Fruit fly (Drosophila melanogaster) whole organism, prepupa: Measurements from ENCODE around the gene fz2.

ENCODE experiments used
- CG10669 ChIP-seq: fragments of 200-800 bp; sonication (Bioruptor generic); optimal IDR thresholded peaks from 3 replicates; lab custom pipeline; 2018; ENCODE audit warnings: missing biosample characterization, mild to moderate bottlenecking, missing genetic modification characterization, moderate library complexity
- CG11762 ChIP-seq: fragments of 200-800 bp; sonication (Bioruptor generic); optimal IDR thresholded peaks from 3 replicates; lab custom pipeline; 2016; ENCODE audit warnings: missing biosample characterization, missing genetic modification characterization; ENCODE audit not compliant: insufficient read depth
- CG11902 ChIP-seq: fragments of 200-800 bp; sonication (Bioruptor generic); optimal IDR thresholded peaks from 3 replicates; lab custom pipeline; 2016; ENCODE audit warnings: missing biosample characterization, missing genetic modification characterization
- CG15336 ChIP-seq: fragments of 200-800 bp; sonication (Bioruptor generic); IDR thresholded peaks from 2 replicates; pipeline ENCODE4 v1.3.6; 2022; ENCODE audit warnings: missing biosample characterization, missing genetic modification characterization
- CG16779 ChIP-seq: fragments of 200-800 bp; sonication (Bioruptor generic); optimal IDR thresholded peaks from 3 replicates; lab custom pipeline; 2017; ENCODE audit warnings: missing biosample characterization, mild to moderate bottlenecking, missing genetic modification characterization
- CG3032 ChIP-seq: fragments of 200-800 bp; optimal IDR thresholded peaks from 2 replicates; lab custom pipeline; 2019; ENCODE audit warnings: missing biosample characterization, mild to moderate bottlenecking, missing genetic modification characterization, moderate library complexity
- CG31627 ChIP-seq: fragments of 200-800 bp; sonication (Bioruptor generic); optimal IDR thresholded peaks from 3 replicates; lab custom pipeline; 2016; ENCODE audit warnings: missing biosample characterization, missing genetic modification characterization
- CG32006 ChIP-seq: fragments of 200-800 bp; sonication (Bioruptor generic); optimal IDR thresholded peaks from 3 replicates; lab custom pipeline; 2017; ENCODE audit warnings: missing biosample characterization, mild to moderate bottlenecking, missing genetic modification characterization
- CG3919 ChIP-seq: fragments of 200-800 bp; sonication (Bioruptor generic); optimal IDR thresholded peaks from 3 replicates; lab custom pipeline; 2016; ENCODE audit warnings: missing biosample characterization, missing genetic modification characterization
- CG4318 ChIP-seq: fragments of 200-800 bp; sonication (Bioruptor generic); optimal IDR thresholded peaks from 3 replicates; lab custom pipeline; 2017; ENCODE audit warnings: missing biosample characterization, mild to moderate bottlenecking, missing genetic modification characterization
- CG6163 ChIP-seq: fragments of 200-800 bp; sonication (Bioruptor generic); IDR thresholded peaks from 3 replicates; pipeline ENCODE4 v1.3.6; 2022; ENCODE audit warnings: missing biosample characterization, missing genetic modification characterization
- CG6276 ChIP-seq: fragments of 200-800 bp; sonication (Bioruptor generic); optimal IDR thresholded peaks from 2 replicates; lab custom pipeline; 2017; ENCODE audit warnings: missing biosample characterization, mild to moderate bottlenecking, missing genetic modification characterization
- CG6792 ChIP-seq: fragments of 200-800 bp; sonication (Bioruptor generic); optimal IDR thresholded peaks from 3 replicates; lab custom pipeline; 2016; ENCODE audit warnings: missing biosample characterization, missing genetic modification characterization
- CG6808 ChIP-seq: fragments of 200-800 bp; sonication (Bioruptor generic); optimal IDR thresholded peaks from 3 replicates; lab custom pipeline; 2017; ENCODE audit warnings: missing biosample characterization, missing genetic modification characterization, mild to moderate bottlenecking, moderate library complexity, missing genetic modification reagents
- CG7368 ChIP-seq: fragments of 200-800 bp; sonication (Bioruptor generic); optimal IDR thresholded peaks from 3 replicates; lab custom pipeline; 2016; ENCODE audit warnings: missing biosample characterization, missing genetic modification characterization
- CG8119 ChIP-seq: fragments of 200-800 bp; sonication (Bioruptor generic); IDR thresholded peaks from 3 replicates; pipeline ENCODE4 v1.3.6; 2022; ENCODE audit warnings: missing biosample characterization, missing genetic modification characterization
- CG8319 ChIP-seq: fragments of 200-800 bp; sonication (Bioruptor generic); optimal IDR thresholded peaks from 3 replicates; lab custom pipeline; 2016; ENCODE audit warnings: missing biosample characterization, missing genetic modification characterization
- Eip75B ChIP-seq: fragments of 200-800 bp; sonication (Bioruptor generic); optimal IDR thresholded peaks from 3 replicates; lab custom pipeline; 2016; ENCODE audit warnings: missing biosample characterization, missing genetic modification characterization
- Eip78C ChIP-seq: fragments of 200-800 bp; sonication (Bioruptor generic); peaks from one replicate; lab custom pipeline; 2016; ENCODE audit warnings: missing biosample characterization, missing genetic modification characterization
- Eip93F ChIP-seq: fragments of 200-800 bp; sonication (Bioruptor generic); optimal IDR thresholded peaks from 2 replicates; lab custom pipeline; 2016; ENCODE audit warnings: missing biosample characterization, mild to moderate bottlenecking, missing genetic modification characterization
- Ets21C ChIP-seq: fragments of 200-800 bp; sonication (Bioruptor generic); optimal IDR thresholded peaks from 3 replicates; lab custom pipeline; 2016; ENCODE audit warnings: missing biosample characterization, missing genetic modification characterization
- Gug ChIP-seq: fragments of 200-800 bp; sonication (Bioruptor generic); IDR thresholded peaks from 2 replicates; pipeline ENCODE4 v1.3.6; 2022; ENCODE audit warnings: missing biosample characterization, missing genetic modification characterization
- Hr38 ChIP-seq: sonication (Bioruptor generic); optimal IDR thresholded peaks from 2 replicates; lab custom pipeline; 2016; ENCODE audit warnings: missing biosample characterization, missing genetic modification characterization
- Hr4 ChIP-seq: fragments of 200-800 bp; sonication (Bioruptor generic); optimal IDR thresholded peaks from 3 replicates; lab custom pipeline; 2016; ENCODE audit warnings: missing biosample characterization, missing genetic modification characterization
- Lpt ChIP-seq: fragments of 200-800 bp; sonication (Bioruptor generic); optimal IDR thresholded peaks from 3 replicates; lab custom pipeline; 2016; ENCODE audit warnings: missing biosample characterization, missing genetic modification characterization
- Met ChIP-seq: fragments of 200-800 bp; sonication (Bioruptor generic); optimal IDR thresholded peaks from 3 replicates; lab custom pipeline; 2016; ENCODE audit warnings: missing biosample characterization, missing genetic modification characterization
- OdsH ChIP-seq: fragments of 200-800 bp; sonication (Bioruptor generic); optimal IDR thresholded peaks from 3 replicates; lab custom pipeline; 2016; ENCODE audit warnings: missing biosample characterization, missing genetic modification characterization
- Smox ChIP-seq: fragments of 200-800 bp; sonication (Bioruptor generic); optimal IDR thresholded peaks from 3 replicates; lab custom pipeline; 2016; ENCODE audit warnings: missing biosample characterization, missing genetic modification characterization
- Sox102F ChIP-seq: fragments of 200-800 bp; sonication (Bioruptor generic); optimal IDR thresholded peaks from 2 replicates; lab custom pipeline; 2016; ENCODE audit warnings: missing biosample characterization, mild to moderate bottlenecking, missing genetic modification characterization
- Sox14 ChIP-seq: fragments of 200-800 bp; sonication (Bioruptor generic); optimal IDR thresholded peaks from 3 replicates; lab custom pipeline; 2016; ENCODE audit warnings: missing biosample characterization, missing genetic modification characterization
- Sox15 ChIP-seq: fragments of 200-800 bp; sonication (Bioruptor generic); optimal IDR thresholded peaks from 3 replicates; lab custom pipeline; 2016; ENCODE audit warnings: missing biosample characterization, missing genetic modification characterization
- achi ChIP-seq: fragments of 200-800 bp; sonication (Bioruptor generic); optimal IDR thresholded peaks from 3 replicates; lab custom pipeline; 2016; ENCODE audit warnings: missing biosample characterization, missing genetic modification characterization
- dsx ChIP-seq: fragments of 200-800 bp; optimal IDR thresholded peaks from 3 replicates; lab custom pipeline; 2019; ENCODE audit warnings: missing biosample characterization, mild to moderate bottlenecking, missing genetic modification characterization, moderate library complexity; ENCODE audit not compliant: poor library complexity, severe bottlenecking
- esn ChIP-seq: fragments of 200-800 bp; sonication (Bioruptor generic); optimal IDR thresholded peaks from 2 replicates; lab custom pipeline; 2016; ENCODE audit warnings: missing biosample characterization, mild to moderate bottlenecking, missing genetic modification characterization, moderate library complexity
- fd59A ChIP-seq: fragments of 200-800 bp; sonication (Bioruptor generic); optimal IDR thresholded peaks from 2 replicates; lab custom pipeline; 2017; ENCODE audit warnings: missing biosample characterization, mild to moderate bottlenecking, missing genetic modification characterization, missing genetic modification reagents
- fkh ChIP-seq: fragments of 200-800 bp; sonication (Bioruptor generic); optimal IDR thresholded peaks from 3 replicates; lab custom pipeline; 2017; ENCODE audit warnings: missing biosample characterization, mild to moderate bottlenecking, missing genetic modification characterization, moderate library complexity
- lz ChIP-seq: fragments of 200-800 bp; sonication (Bioruptor generic); optimal IDR thresholded peaks from 3 replicates; lab custom pipeline; 2016; ENCODE audit warnings: missing biosample characterization, missing genetic modification characterization
- net ChIP-seq: fragments of 200-800 bp; sonication (Bioruptor generic); optimal IDR thresholded peaks from 3 replicates; lab custom pipeline; 2016; ENCODE audit warnings: missing biosample characterization, missing genetic modification characterization
- pdm3 ChIP-seq: fragments of 200-800 bp; sonication (Bioruptor generic); optimal IDR thresholded peaks from 3 replicates; lab custom pipeline; 2016; ENCODE audit warnings: missing biosample characterization, missing genetic modification characterization
- ss ChIP-seq, 2 experiments: fragments of 200-800 bp; sonication (Bioruptor generic); optimal IDR thresholded peaks; 2 replicates in 1 of 2; 3 replicates in 1 of 2; lab custom pipeline; 2017 to 2018; ENCODE audit warnings: mild to moderate bottlenecking in 2 of 2, missing biosample characterization in 2 of 2, missing genetic modification characterization in 2 of 2, moderate library complexity in 1 of 2
- svp ChIP-seq: fragments of 200-800 bp; sonication (Bioruptor generic); peaks from one replicate; lab custom pipeline; 2016; ENCODE audit warnings: missing biosample characterization, missing genetic modification characterization
- topi ChIP-seq: fragments of 200-800 bp; sonication (Bioruptor generic); optimal IDR thresholded peaks from 3 replicates; lab custom pipeline; 2016; ENCODE audit warnings: missing biosample characterization, missing genetic modification characterization
- vri ChIP-seq: fragments of 200-800 bp; sonication (Bioruptor generic); optimal IDR thresholded peaks from 3 replicates; lab custom pipeline; 2016; ENCODE audit warnings: missing biosample characterization, mild to moderate bottlenecking, missing genetic modification characterization

Gene fz2

dm6 chr3L:19190198-19190597 lies 45.0 kb downstream of the fz2 start (continued):
- TF ChIP-seq CG15336 (GFP tag; lab: Robert Waterston, UW) (peak; percentile 27; the same call in 1 of the 2 replicates), CG16779 (no peak), topi (GFP tag; lab: Kevin White, UChicago) (no peak), vri (no peak), CG31627 (no peak), CG3919 (GFP tag; lab: Kevin White, UChicago) (peak; percentile 17), Eip93F (GFP tag; lab: Kevin White, UChicago) (no peak), Sox14 (GFP tag; lab: Kevin White, UChicago) (peak; percentile 2), Lpt (GFP tag; lab: Kevin White, UChicago) (no peak), ss (GFP tag; optimal IDR thresholded peaks at IDR 0.05; lab: Kevin White, UChicago) (peak in 1 of 2 experiments; percentile 20), CG3032 (peak; percentile 24), CG4318 (GFP tag; lab: Kevin White, UChicago) (no peak), Eip78C (GFP tag; lab: Kevin White, UChicago) (peak; percentile 50), Ets21C (GFP tag; lab: Kevin White, UChicago) (no peak), CG11762 (no peak), CG6163 (GFP tag; lab: Robert Waterston, UW) (peak; percentile 54; the same call in 2 of the 3 replicates), Eip75B (GFP tag; lab: Kevin White, UChicago) (no peak), fkh (GFP tag; lab: Kevin White, UChicago) (no peak), CG11902 (GFP tag; lab: Kevin White, UChicago) (no peak), pdm3 (GFP tag; lab: Kevin White, UChicago) (no peak), Smox (GFP tag; lab: Kevin White, UChicago) (no peak), CG7368 (GFP tag; lab: Kevin White, UChicago) (no peak), Gug (GFP tag; lab: Robert Waterston, UW) (no peak), CG32006 (GFP tag; lab: Kevin White, UChicago) (peak; percentile 20), lz (GFP tag; lab: Kevin White, UChicago) (no peak), CG8319 (no peak), CG10669 (GFP tag; lab: Kevin White, UChicago) (peak; percentile 36), esn (no peak), CG6792 (GFP tag; lab: Kevin White, UChicago) (no peak), CG6808 (no peak), CG6276 (no peak)

dm6 chr3L:19188369-19189121 lies 46.6 kb downstream of the fz2 start:
- no peak for TF ChIP-seq fd59A (GFP tag; lab: Kevin White, UChicago)
- peak; percentile 5 for TF ChIP-seq Eip75B (GFP tag; lab: Kevin White, UChicago)
- peak; percentile 20 for TF ChIP-seq CG10669 (GFP tag; lab: Kevin White, UChicago)
- peak; percentile 20 for TF ChIP-seq Met
- TF ChIP-seq Sox15 (GFP tag; lab: Kevin White, UChicago) = no peak
- TF ChIP-seq Gug (GFP tag; lab: Robert Waterston, UW) = no peak
- peak; percentile 24 for TF ChIP-seq esn
- peak; percentile 20 for TF ChIP-seq Hr4 (GFP tag; lab: Kevin White, UChicago)
- TF ChIP-seq achi (GFP tag; lab: Kevin White, UChicago) = peak; percentile 12
- TF ChIP-seq OdsH (GFP tag; lab: Kevin White, UChicago) = peak; percentile 44
- peak; percentile 42 for TF ChIP-seq CG32006 (GFP tag; lab: Kevin White, UChicago)
- 0 out of 3 replicates have a peak, but pooled peaks have one; percentile 42 for TF ChIP-seq CG8119
- peak; percentile 77 for TF ChIP-seq Eip78C (GFP tag; lab: Kevin White, UChicago)
- peak; percentile 2 for TF ChIP-seq pdm3 (GFP tag; lab: Kevin White, UChicago)
- peak; percentile 5 for TF ChIP-seq Sox102F (GFP tag; lab: Kevin White, UChicago)
- TF ChIP-seq CG3032 = no peak
- TF ChIP-seq fkh (GFP tag; lab: Kevin White, UChicago) = no peak
- TF ChIP-seq Ets21C (GFP tag; lab: Kevin White, UChicago) = no peak
- peak; percentile 19 for TF ChIP-seq svp (GFP tag; lab: Kevin White, UChicago)
- TF ChIP-seq vri = no peak
- TF ChIP-seq dsx (GFP tag; lab: Kevin White, UChicago) = no peak
- no peak for TF ChIP-seq net (GFP tag; lab: Kevin White, UChicago)
- no peak for TF ChIP-seq Hr38 (GFP tag; lab: Kevin White, UChicago)
